Worm (Caenorhabditis elegans): ENCODE measurements around the gene C01F1.6.

DNA sequence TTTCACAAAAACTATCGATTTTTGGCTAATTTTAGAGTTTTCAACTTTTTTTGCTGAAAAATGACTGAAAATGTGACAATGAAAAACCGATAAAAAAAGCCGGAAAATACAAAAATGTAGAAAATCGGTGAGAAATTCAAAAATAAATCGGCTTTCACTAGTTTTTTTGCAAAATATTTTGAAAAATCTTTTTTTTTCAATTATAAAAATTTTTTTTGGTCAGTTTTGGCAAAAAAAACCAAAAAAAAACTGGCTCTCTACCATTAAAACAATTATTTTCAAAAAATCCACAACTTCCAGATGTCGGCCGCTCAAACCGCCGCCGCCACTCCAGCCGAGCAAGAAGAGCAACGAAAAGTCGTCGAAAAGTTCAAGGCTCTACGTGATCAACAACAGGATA, 38.4 kb upstream of the C01F1.6 start, which contains the start of gene pfd-2:
- TF ChIP-seq egl-27 (tag; optimal IDR thresholded peaks at IDR 0.05) (no peak), gmeb-1 (tag; optimal IDR thresholded peaks at IDR 0.05) (no peak), lsy-2 (tag; optimal IDR thresholded peaks at IDR 0.05) (no peak), dmd-4 (tag; optimal IDR thresholded peaks at IDR 0.05) (no peak), lin-11 (tag; optimal IDR thresholded peaks at IDR 0.05) (no peak), unc-39 (tag; optimal IDR thresholded peaks at IDR 0.05) (no peak), lin-39 (tag; optimal IDR thresholded peaks at IDR 0.05) (no peak)

Data from whole organism, L2 larva.